Worm (Caenorhabditis elegans): ENCODE data around the gene pbo-1.

DNA sequence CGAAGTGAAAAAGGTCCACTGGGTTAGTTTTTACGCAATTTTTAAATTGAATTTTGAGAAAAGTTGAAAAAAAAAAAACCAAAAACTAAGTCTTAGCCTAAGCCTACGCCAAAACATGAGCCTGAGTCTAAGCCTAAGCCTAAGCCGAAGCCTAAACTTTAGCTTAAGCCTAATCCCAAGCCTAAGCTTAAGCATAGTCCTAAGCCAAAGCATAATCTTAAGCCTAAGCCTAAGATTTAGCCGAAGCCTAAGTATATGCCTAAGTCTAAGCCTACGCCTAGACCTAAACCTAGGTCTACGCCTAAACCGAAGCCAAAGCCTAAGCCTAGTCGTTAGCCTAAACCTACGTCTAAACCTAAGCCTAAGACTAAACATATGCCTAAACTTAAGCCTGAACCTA, 44.6 kb downstream of the pbo-1 start:
- no peak for TF ChIP-seq ztf-29 (GFP tag; IDR thresholded peaks at IDR 0.05)
- TF ChIP-seq med-1 (GFP tag; optimal IDR thresholded peaks at IDR 0.05; ENCODE audit: insufficient read depth), result no peak
- no peak for TF ChIP-seq ref-1 (GFP tag; conservative IDR thresholded peaks at IDR 0.05)
- no peak for TF ChIP-seq ztf-23 (GFP tag; IDR thresholded peaks at IDR 0.05)

All from whole organism, midembryonic.